Worm (Caenorhabditis elegans) whole organism, L4/young adult: Measurements from ENCODE around the gene nipi-4.

Experiments
- dao-5 ChIP-seq: sonication (generic microtip); optimal IDR thresholded peaks from 2 replicates; lab custom pipeline; 2016; ENCODE audit warnings: missing genotype, missing genetic modification characterization, moderate library complexity, missing compliant biosample characterization
- him-1 ChIP-seq: sonication (generic microtip); optimal IDR thresholded peaks from 2 replicates; lab custom pipeline; 2016; ENCODE audit warnings: missing genotype, missing genetic modification reagents, missing genetic modification characterization, missing compliant biosample characterization

DNA sequence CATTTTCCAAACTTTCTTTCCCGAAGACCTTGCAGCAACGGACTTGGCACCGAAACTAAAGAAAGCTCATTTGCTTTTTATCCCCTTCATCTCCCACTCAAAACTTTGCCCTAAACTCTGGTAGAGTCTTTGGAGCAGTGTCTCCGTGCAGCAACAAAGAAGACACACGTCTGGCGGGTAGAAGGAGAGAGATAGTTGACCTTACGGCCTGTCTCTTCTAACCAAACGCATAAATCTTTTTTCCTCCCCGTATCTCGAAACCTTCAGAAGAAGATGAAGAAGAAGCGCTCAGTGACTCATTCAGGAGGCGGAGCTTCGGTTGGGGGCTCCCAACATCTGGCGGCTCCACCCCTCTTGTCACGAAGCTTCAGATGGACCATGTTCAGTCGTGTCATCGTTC lies 44.2 kb downstream of the nipi-4 start:
- no peak for TF ChIP-seq him-1 (tag; lab: Kevin White, UChicago)
- TF ChIP-seq dao-5, result no peak
